Fruit fly (Drosophila melanogaster): ENCODE results near the gene Strump.

dm6 chr3L:16170006-16170405, 48.2 kb downstream of the Strump start, which contains the start of gene CG33796:
- no peak for TF ChIP-seq CTCF (optimal IDR thresholded peaks at IDR 0.05)
- TF ChIP-seq CG8478 (optimal IDR thresholded peaks at IDR 0.05): no peak

All from S2 (cell line).